Fruit fly (Drosophila melanogaster) whole organism, embryonic: ENCODE results near the gene phr6-4.

Source experiments
- CG1024 ChIP-seq: fragments of 200-800 bp; sonication (Bioruptor generic); IDR thresholded peaks from 2 replicates; pipeline ENCODE4 v1.3.6; 2022; ENCODE audit warnings: missing biosample characterization, missing genetic modification characterization
- CG13775 ChIP-seq: fragments of 200-800 bp; sonication (Bioruptor generic); optimal IDR thresholded peaks from 3 replicates; lab custom pipeline; 2017; ENCODE audit warnings: missing biosample characterization, mild to moderate bottlenecking, missing genetic modification characterization
- CG14050 ChIP-seq: fragments of 200-800 bp; sonication (Bioruptor generic); IDR thresholded peaks from 3 replicates; pipeline ENCODE4 v1.3.6; 2022; ENCODE audit warnings: missing biosample characterization, missing genetic modification characterization
- CG1602 ChIP-seq: fragments of 200-800 bp; sonication (Bioruptor generic); optimal IDR thresholded peaks from 3 replicates; lab custom pipeline; 2016; ENCODE audit warnings: missing biosample characterization, missing genetic modification characterization
- CG1603 ChIP-seq: fragments of 200-800 bp; sonication (Bioruptor generic); optimal IDR thresholded peaks from 2 replicates; lab custom pipeline; 2019; ENCODE audit warnings: missing biosample characterization, mild to moderate bottlenecking, missing genetic modification characterization, moderate library complexity
- CG1647 ChIP-seq: fragments of 200-800 bp; sonication (Bioruptor generic); optimal IDR thresholded peaks from 3 replicates; lab custom pipeline; 2016; ENCODE audit warnings: missing biosample characterization, missing genetic modification characterization
- CG17612 ChIP-seq: fragments of 200-800 bp; sonication (Bioruptor generic); IDR thresholded peaks from 2 replicates; pipeline ENCODE4 v1.3.6; 2022; ENCODE audit warnings: missing biosample characterization, missing genetic modification characterization
- CG18476 ChIP-seq: fragments of 200-800 bp; sonication (Bioruptor generic); optimal IDR thresholded peaks from 2 replicates; lab custom pipeline; 2016; ENCODE audit warnings: missing biosample characterization, mild to moderate bottlenecking, missing genetic modification characterization
- CG2116 ChIP-seq: fragments of 200-800 bp; sonication (Bioruptor generic); optimal IDR thresholded peaks from 3 replicates; lab custom pipeline; 2018; ENCODE audit warnings: missing biosample characterization, mild to moderate bottlenecking, missing genetic modification characterization
- CG2129 ChIP-seq: fragments of 200-800 bp; sonication (Bioruptor generic); IDR thresholded peaks from 2 replicates; pipeline ENCODE4 v1.3.6; 2022; ENCODE audit warnings: missing biosample characterization, missing genetic modification characterization; ENCODE audit not compliant: partially characterized antibody
- CG30403 ChIP-seq: fragments of 200-800 bp; sonication (Bioruptor generic); optimal IDR thresholded peaks from 3 replicates; lab custom pipeline; 2016; ENCODE audit warnings: missing biosample characterization, missing genetic modification characterization
- CG30431 ChIP-seq: fragments of 200-800 bp; sonication (Bioruptor generic); optimal IDR thresholded peaks from 2 replicates; lab custom pipeline; 2017; ENCODE audit warnings: missing biosample characterization, missing genetic modification characterization
- CG32772 ChIP-seq: fragments of 200-800 bp; sonication (Bioruptor generic); IDR thresholded peaks from 2 replicates; pipeline ENCODE4 v1.3.6; 2022; ENCODE audit warnings: missing biosample characterization, missing genetic modification characterization
- CG7271 ChIP-seq: fragments of 200-800 bp; sonication (Bioruptor generic); optimal IDR thresholded peaks from 2 replicates; lab custom pipeline; 2018; ENCODE audit warnings: missing biosample characterization, mild to moderate bottlenecking, missing genetic modification characterization, moderate library complexity
- CG9437 ChIP-seq: fragments of 200-800 bp; sonication (Bioruptor generic); optimal IDR thresholded peaks from 2 replicates; lab custom pipeline; 2018; ENCODE audit warnings: missing biosample characterization, mild to moderate bottlenecking, missing genetic modification characterization
- CG9932 ChIP-seq: fragments of 200-800 bp; sonication (Bioruptor generic); IDR thresholded peaks from 2 replicates; pipeline ENCODE4 v1.3.6; 2022; ENCODE audit warnings: missing biosample characterization, missing genetic modification characterization
- Chrac-16 ChIP-seq: fragments of 200-800 bp; sonication (Bioruptor generic); optimal IDR thresholded peaks from 3 replicates; lab custom pipeline; 2016; ENCODE audit warnings: missing biosample characterization, missing genetic modification characterization
- CoRest ChIP-seq: fragments of 200-800 bp; sonication (Bioruptor generic); optimal IDR thresholded peaks from 3 replicates; lab custom pipeline; 2018; ENCODE audit warnings: missing biosample characterization, mild to moderate bottlenecking, missing genetic modification characterization, moderate library complexity
- Ets65A ChIP-seq: fragments of 200-800 bp; sonication (Bioruptor generic); peaks from one replicate; lab custom pipeline; 2016; ENCODE audit warnings: missing biosample characterization, missing genetic modification characterization
- Hmr ChIP-seq: fragments of 200-800 bp; sonication (Bioruptor generic); optimal IDR thresholded peaks from 3 replicates; lab custom pipeline; 2017; ENCODE audit warnings: mild to moderate bottlenecking, missing biosample characterization, missing genetic modification reagents, missing genetic modification characterization
- Hr3 ChIP-seq: fragments of 200-800 bp; sonication (Bioruptor generic); optimal IDR thresholded peaks from 3 replicates; lab custom pipeline; 2016; ENCODE audit warnings: missing biosample characterization, missing genetic modification characterization
- Lim3 ChIP-seq: fragments of 200-800 bp; sonication (Bioruptor generic); IDR thresholded peaks from 2 replicates; pipeline ENCODE4 v1.3.6; 2022; ENCODE audit warnings: missing biosample characterization, missing genetic modification characterization
- Mad ChIP-seq: fragments of 200-800 bp; sonication (Bioruptor generic); optimal IDR thresholded peaks from 2 replicates; lab custom pipeline; 2016; ENCODE audit warnings: missing biosample characterization, missing genetic modification characterization
- Max ChIP-seq: fragments of 200-800 bp; sonication (Bioruptor generic); optimal IDR thresholded peaks from 2 replicates; lab custom pipeline; 2016; ENCODE audit warnings: missing biosample characterization, mild to moderate bottlenecking, missing genetic modification characterization
- Myb ChIP-seq: fragments of 200-800 bp; sonication (Bioruptor generic); optimal IDR thresholded peaks from 2 replicates; lab custom pipeline; 2016; ENCODE audit warnings: missing biosample characterization, missing genetic modification characterization
- NfI ChIP-seq: fragments of 200-800 bp; sonication (Bioruptor generic); optimal IDR thresholded peaks from 3 replicates; lab custom pipeline; 2018; ENCODE audit warnings: missing biosample characterization, mild to moderate bottlenecking, missing genetic modification characterization, moderate library complexity
- Oli ChIP-seq: fragments of 200-800 bp; sonication (Bioruptor generic); optimal IDR thresholded peaks from 2 replicates; lab custom pipeline; 2018; ENCODE audit warnings: missing biosample characterization, mild to moderate bottlenecking, missing genetic modification characterization, moderate library complexity
- Trl ChIP-seq, 3 experiments: fragments of >200 bp in 2 of 3; fragments of 200-800 bp in 1 of 3; sonication (Bioruptor generic) in 1 of 3; optimal IDR thresholded peaks; 2 replicates in 1 of 3; 3 replicates in 2 of 3; lab custom pipeline; 2016 to 2017; ENCODE audit warnings: missing biosample characterization in 1 of 3, missing genetic modification characterization in 1 of 3
- az2 ChIP-seq: fragments of 200-800 bp; sonication (Bioruptor generic); optimal IDR thresholded peaks from 3 replicates; lab custom pipeline; 2016; ENCODE audit warnings: missing biosample characterization, missing genetic modification characterization
- chif ChIP-seq, 2 experiments: fragments of 200-800 bp; sonication (Bioruptor generic); optimal IDR thresholded peaks; 3 replicates each; lab custom pipeline; 2016; ENCODE audit warnings: missing biosample characterization in 2 of 2, missing genetic modification characterization in 2 of 2
- chn ChIP-seq: fragments of 200-800 bp; sonication (Bioruptor generic); optimal IDR thresholded peaks from 2 replicates; lab custom pipeline; 2016; ENCODE audit warnings: missing biosample characterization, missing genetic modification characterization
- esg ChIP-seq: fragments of 200-800 bp; sonication (Bioruptor generic); conservative IDR thresholded peaks from 2 replicates; pipeline ENCODE4 v1.3.6; 2022; ENCODE audit warnings: missing biosample characterization, missing genetic modification characterization
- eyg ChIP-seq: fragments of 200-800 bp; sonication (Bioruptor generic); optimal IDR thresholded peaks from 3 replicates; lab custom pipeline; 2016; ENCODE audit warnings: missing biosample characterization, missing genetic modification characterization
- gfzf ChIP-seq: fragments of 200-800 bp; sonication (Bioruptor generic); optimal IDR thresholded peaks from 2 replicates; lab custom pipeline; 2016; ENCODE audit warnings: missing biosample characterization, mild to moderate bottlenecking, missing genetic modification characterization, moderate library complexity
- lmd ChIP-seq: fragments of 200-800 bp; sonication (Bioruptor generic); IDR thresholded peaks from 2 replicates; pipeline ENCODE4 v1.3.6; 2022; ENCODE audit warnings: missing biosample characterization, missing genetic modification characterization
- nau ChIP-seq: fragments of 200-800 bp; sonication (Bioruptor generic); optimal IDR thresholded peaks from 3 replicates; lab custom pipeline; 2017; ENCODE audit warnings: missing biosample characterization, mild to moderate bottlenecking, missing genetic modification characterization, missing genetic modification reagents
- nmo ChIP-seq: fragments of 200-800 bp; sonication (Bioruptor generic); optimal IDR thresholded peaks from 2 replicates; lab custom pipeline; 2018; ENCODE audit warnings: missing biosample characterization, mild to moderate bottlenecking, missing genetic modification characterization, moderate library complexity
- prd ChIP-seq, 3 experiments: fragments of >200 bp in 2 of 3; fragments of 200-800 bp in 1 of 3; sonication (Bioruptor generic) in 1 of 3; optimal IDR thresholded peaks in 2 of 3; IDR thresholded peaks in 1 of 3; 2 replicates in 2 of 3; 3 replicates in 1 of 3; pipeline versions ENCODE4 v1.3.6 to Lab custom; 2017 to 2022; ENCODE audit warnings: missing biosample characterization in 1 of 3, missing genetic modification characterization in 1 of 3
- pum ChIP-seq: fragments of 200-800 bp; sonication (Bioruptor generic); optimal IDR thresholded peaks from 2 replicates; lab custom pipeline; 2016; ENCODE audit warnings: missing biosample characterization, missing genetic modification characterization
- repo ChIP-seq: fragments of 200-800 bp; sonication (Bioruptor generic); optimal IDR thresholded peaks from 2 replicates; lab custom pipeline; 2016; ENCODE audit warnings: missing biosample characterization, missing genetic modification characterization
- row ChIP-seq: fragments of 200-800 bp; sonication (Bioruptor generic); IDR thresholded peaks from 3 replicates; pipeline ENCODE4 v1.3.6; 2022; ENCODE audit warnings: missing biosample characterization, missing genetic modification characterization
- sens ChIP-seq: fragments of 200-800 bp; sonication (Bioruptor generic); peaks from one replicate; lab custom pipeline; 2016; ENCODE audit warnings: missing biosample characterization, missing genetic modification characterization
- slp2 ChIP-seq: fragments of 200-800 bp; sonication (Bioruptor generic); optimal IDR thresholded peaks from 2 replicates; lab custom pipeline; 2016; ENCODE audit warnings: missing biosample characterization, missing genetic modification characterization
- sob ChIP-seq: fragments of 200-800 bp; sonication (Bioruptor generic); IDR thresholded peaks from 2 replicates; pipeline ENCODE4 v1.3.6; 2022; ENCODE audit warnings: missing biosample characterization, missing genetic modification characterization
- ssp ChIP-seq: fragments of 200-800 bp; sonication (Bioruptor generic); IDR thresholded peaks from 2 replicates; pipeline ENCODE4 v1.3.6; 2022; ENCODE audit warnings: missing biosample characterization, missing genetic modification characterization
- tgo ChIP-seq: fragments of 200-800 bp; sonication (Bioruptor generic); IDR thresholded peaks from 3 replicates; pipeline ENCODE4 v1.3.6; 2022; ENCODE audit warnings: missing biosample characterization, missing genetic modification characterization
- tin ChIP-seq: fragments of 200-800 bp; sonication (Bioruptor generic); optimal IDR thresholded peaks from 3 replicates; lab custom pipeline; 2016; ENCODE audit warnings: missing biosample characterization, missing genetic modification characterization
- ttk ChIP-seq: fragments of 200-800 bp; sonication (Bioruptor generic); IDR thresholded peaks from 2 replicates; pipeline ENCODE4 v2.1.2; 2022; ENCODE audit warnings: missing biosample characterization, missing genetic modification characterization
- unpg ChIP-seq: fragments of 200-800 bp; sonication (Bioruptor generic); optimal IDR thresholded peaks from 3 replicates; lab custom pipeline; 2018; ENCODE audit warnings: missing biosample characterization, mild to moderate bottlenecking, missing genetic modification characterization, moderate library complexity
- vvl ChIP-seq: fragments of 200-800 bp; sonication (Bioruptor generic); IDR thresholded peaks from 2 replicates; pipeline ENCODE4 v1.3.6; 2022; ENCODE audit warnings: missing biosample characterization, missing genetic modification characterization

phr6-4 gene

dm6 chr2L:20681648-20682098, 36.1 kb upstream of the phr6-4 start, which contains the start of gene Cen (continued):
- TF ChIP-seq CG13775 (GFP tag; lab: Kevin White, UChicago) = peak; percentile 61
- peak; percentile 16 for TF ChIP-seq Myb
- peak; percentile 50 for TF ChIP-seq CG30403 (GFP tag; lab: Kevin White, UChicago)
- TF ChIP-seq slp2 (GFP tag; lab: Kevin White, UChicago) = no peak
- TF ChIP-seq Oli (tag; lab: Kevin White, UChicago) = peak; percentile 25
- no peak for TF ChIP-seq Trl (optimal IDR thresholded peaks at IDR 0.05; lab: Kevin White, UChicago)
- peak; percentile 32 for TF ChIP-seq Trl (GFP tag; optimal IDR thresholded peaks at IDR 0.05; lab: Kevin White, UChicago)
- 0 out of 2 replicates have a peak, but pooled peaks have one; percentile 15 for TF ChIP-seq esg (GFP tag; lab: Robert Waterston, UW)
- no peak for TF ChIP-seq Lim3 (GFP tag; lab: Robert Waterston, UW)
- TF ChIP-seq CG30431 (GFP tag; lab: Kevin White, UChicago) = peak; percentile 13
- TF ChIP-seq CG2116 (GFP tag; lab: Kevin White, UChicago) = peak; percentile 9
- peak; percentile 13 for TF ChIP-seq Hr3 (GFP tag; lab: Kevin White, UChicago)
- no peak for TF ChIP-seq CG2129 (GFP tag; lab: Robert Waterston, UW)
- no peak for TF ChIP-seq unpg (GFP tag; lab: Kevin White, UChicago)
- TF ChIP-seq prd (optimal IDR thresholded peaks at IDR 0.05; lab: Kevin White, UChicago) = no peak
- 0 out of 3 replicates have a peak, but pooled peaks have one; percentile 21 for TF ChIP-seq prd (GFP tag; IDR thresholded peaks at IDR 0.05; lab: Robert Waterston, UW)
- TF ChIP-seq Hmr (GFP tag; lab: Kevin White, UChicago) = peak; percentile 43
- peak; percentile 36 for TF ChIP-seq CG9437
- peak; percentile 59 for TF ChIP-seq gfzf
- TF ChIP-seq CG7271 (tag; lab: Kevin White, UChicago) = peak; percentile 1
- peak; percentile 15 for TF ChIP-seq CG1647
- TF ChIP-seq CG1603 = peak; percentile 75
- no peak for TF ChIP-seq nau (GFP tag; lab: Kevin White, UChicago)
- TF ChIP-seq CG9932 (GFP tag; lab: Robert Waterston, UW) = peak; percentile 51; the same call in 1 of the 2 replicates
- peak; percentile 54 for TF ChIP-seq nmo
- peak; percentile 60; the same call in 1 of the 2 replicates for TF ChIP-seq vvl (GFP tag; lab: Robert Waterston, UW)
- 0 out of 3 replicates have a peak, but pooled peaks have one; percentile 34 for TF ChIP-seq tgo
- peak; percentile 54; the same call in 1 of the 2 replicates for TF ChIP-seq lmd (GFP tag; lab: Robert Waterston, UW)
- TF ChIP-seq ttk = peak; percentile 32; the same call in 1 of the 2 replicates
- peak; percentile 93 for TF ChIP-seq sens (GFP tag; lab: Kevin White, UChicago)
- peak; percentile 36; the same call in 1 of the 2 replicates for TF ChIP-seq ssp (GFP tag; lab: Robert Waterston, UW)
- TF ChIP-seq repo (GFP tag; lab: Kevin White, UChicago) = no peak
- TF ChIP-seq eyg (GFP tag; lab: Kevin White, UChicago) = peak; percentile 13
- TF ChIP-seq sob (GFP tag; lab: Robert Waterston, UW) = peak; percentile 11; the same call in 1 of the 2 replicates
- peak; percentile 14 for TF ChIP-seq tin (GFP tag; lab: Kevin White, UChicago)
- TF ChIP-seq CG18476 (GFP tag; lab: Kevin White, UChicago) = peak; percentile 26
- TF ChIP-seq Max (GFP tag; lab: Kevin White, UChicago) = peak; percentile 28
- peak; percentile 48 for TF ChIP-seq chn (GFP tag; lab: Kevin White, UChicago)
- TF ChIP-seq CG14050 (GFP tag; lab: Robert Waterston, UW) = 0 out of 3 replicates have a peak, but pooled peaks have one; percentile 34
- TF ChIP-seq CG17612 = no peak
- peak; percentile 18 for TF ChIP-seq az2 (GFP tag; lab: Kevin White, UChicago)
- TF ChIP-seq CoRest (tag; lab: Kevin White, UChicago) = peak; percentile 48
- TF ChIP-seq Mad (GFP tag; lab: Kevin White, UChicago) = peak; percentile 23
- peak; percentile 69 for TF ChIP-seq Ets65A (GFP tag; lab: Kevin White, UChicago)
- TF ChIP-seq pum = peak; percentile 4
- peak; percentile 49 for TF ChIP-seq NfI (GFP tag; lab: Kevin White, UChicago)
- 0 out of 2 replicates have a peak, but pooled peaks have one; percentile 20 for TF ChIP-seq CG1024 (GFP tag; lab: Robert Waterston, UW)
- TF ChIP-seq CG1602 (GFP tag; lab: Kevin White, UChicago) = peak; percentile 30
- TF ChIP-seq CG32772 (GFP tag; lab: Robert Waterston, UW) = peak; percentile 60
- peak; percentile 20 for TF ChIP-seq Chrac-16
- peak in 1 of 2 experiments; percentile 7 for TF ChIP-seq chif (GFP tag; optimal IDR thresholded peaks at IDR 0.05; lab: Kevin White, UChicago)
- peak; percentile 66; the same call in 2 of the 3 replicates for TF ChIP-seq row
